Worm (Caenorhabditis elegans) whole organism, mixed stage, embryonic: ENCODE data around the gene scl-15.

ENCODE experiments used
- blmp-1 ChIP-seq: fragments of 150-350 bp; optimal IDR thresholded peaks from 2 replicates; lab custom pipeline; 2014; ENCODE audit warnings: missing biosample characterization, missing genetic modification characterization
- ceh-83 ChIP-seq: fragments of 200-800 bp; sonication (Bioruptor generic); optimal IDR thresholded peaks from 2 replicates; lab custom pipeline; 2018; ENCODE audit warnings: mild to moderate bottlenecking, missing genetic modification characterization, missing compliant biosample characterization
- lin-13 ChIP-seq: fragments of 150-350 bp; optimal IDR thresholded peaks from 2 replicates; lab custom pipeline; 2014; ENCODE audit warnings: missing biosample characterization, missing genetic modification characterization
- mep-1 ChIP-seq: fragments of 150-350 bp; optimal IDR thresholded peaks from 2 replicates; lab custom pipeline; 2017; ENCODE audit warnings: missing biosample characterization, missing genetic modification reagents, missing genetic modification characterization, inconsistent platforms
- mls-2 ChIP-seq: sonication (generic microtip); optimal IDR thresholded peaks from 2 replicates; lab custom pipeline; 2016; ENCODE audit warnings: mild to moderate bottlenecking, missing genetic modification characterization, moderate library complexity, missing compliant biosample characterization
- nhr-12 ChIP-seq: fragments of 150-350 bp; optimal IDR thresholded peaks from 2 replicates; lab custom pipeline; 2014; ENCODE audit warnings: missing biosample characterization, missing genetic modification characterization
- nhr-2 ChIP-seq: fragments of 150-350 bp; optimal IDR thresholded peaks from 2 replicates; lab custom pipeline; 2014; ENCODE audit warnings: missing biosample characterization, missing genetic modification characterization
- nhr-28 ChIP-seq: fragments of 150-350 bp; optimal IDR thresholded peaks from 2 replicates; lab custom pipeline; 2014; ENCODE audit warnings: missing biosample characterization, missing genetic modification characterization
- pha-4 ChIP-seq: fragments of 150-350 bp; optimal IDR thresholded peaks from 2 replicates; lab custom pipeline; 2018; ENCODE audit warnings: missing biosample characterization, missing genetic modification reagents, missing genetic modification characterization
- snpc-4 ChIP-seq: fragments of 150-350 bp; optimal IDR thresholded peaks from 2 replicates; lab custom pipeline; 2014; ENCODE audit warnings: missing biosample characterization, missing genetic modification characterization
- unc-39 ChIP-seq: fragments of 150-350 bp; optimal IDR thresholded peaks from 2 replicates; lab custom pipeline; 2014; ENCODE audit warnings: missing biosample characterization, missing genetic modification characterization
- unc-62 ChIP-seq: fragments of 150-350 bp; optimal IDR thresholded peaks from 2 replicates; lab custom pipeline; 2014; ENCODE audit warnings: missing biosample characterization, missing genetic modification reagents, missing genetic modification characterization

ce11 chrII:3270598-3270997 lies 13.9 kb downstream of the scl-15 start:
- TF ChIP-seq mep-1 (tag; lab: Kevin White, UChicago) (no peak), unc-62 (GFP tag; lab: Kevin White, UChicago) (no peak), snpc-4 (tag; lab: Kevin White, UChicago) (no peak), unc-39 (tag; lab: Kevin White, UChicago) (no peak), nhr-2 (no peak), lin-13 (tag; lab: Kevin White, UChicago) (no peak), pha-4 (no peak), ceh-83 (GFP tag; lab: Kevin White, UChicago) (no peak), nhr-12 (tag; lab: Kevin White, UChicago) (no peak), nhr-28 (tag; lab: Kevin White, UChicago) (no peak), blmp-1 (tag; lab: Kevin White, UChicago) (no peak), mls-2 (tag; lab: Kevin White, UChicago) (no peak)
